Fruit fly (Drosophila melanogaster) whole organism, embryonic: ENCODE measurements around the gene CG13949.

Experiments used
- Ada2b ChIP-seq: fragments of 200-800 bp; sonication (Bioruptor generic); IDR thresholded peaks from 2 replicates; pipeline ENCODE4 v1.3.6; 2022; ENCODE audit warnings: missing biosample characterization, missing genetic modification characterization
- Aef1 ChIP-seq: fragments of 200-800 bp; sonication (Bioruptor generic); IDR thresholded peaks from 3 replicates; pipeline ENCODE4 v1.3.6; 2022; ENCODE audit warnings: missing biosample characterization, missing genetic modification characterization
- Antp ChIP-seq: fragments of 200-800 bp; sonication (Bioruptor generic); optimal IDR thresholded peaks from 3 replicates; lab custom pipeline; 2016; ENCODE audit warnings: missing biosample characterization, missing genetic modification characterization
- Atf6 ChIP-seq: fragments of 200-800 bp; sonication (Bioruptor generic); IDR thresholded peaks from 2 replicates; pipeline ENCODE4 v1.3.6; 2022; ENCODE audit warnings: missing biosample characterization, missing genetic modification characterization
- C15 ChIP-seq: fragments of 200-800 bp; sonication (Bioruptor generic); IDR thresholded peaks from 3 replicates; pipeline ENCODE4 v1.3.6; 2022; ENCODE audit warnings: missing biosample characterization, missing genetic modification characterization
- CG10431 ChIP-seq: fragments of 200-800 bp; sonication (Bioruptor generic); optimal IDR thresholded peaks from 3 replicates; lab custom pipeline; 2018; ENCODE audit warnings: missing biosample characterization, mild to moderate bottlenecking, missing genetic modification characterization
- CG10543 ChIP-seq: fragments of 200-800 bp; sonication (Bioruptor generic); optimal IDR thresholded peaks from 3 replicates; lab custom pipeline; 2017; ENCODE audit warnings: missing biosample characterization, mild to moderate bottlenecking, missing genetic modification characterization, moderate library complexity
- CG11696 ChIP-seq: fragments of 200-800 bp; sonication (Bioruptor generic); IDR thresholded peaks from 2 replicates; pipeline ENCODE4 v1.3.6; 2022; ENCODE audit warnings: missing biosample characterization, missing genetic modification characterization
- CG12071 ChIP-seq: fragments of 200-800 bp; sonication (Bioruptor generic); optimal IDR thresholded peaks from 3 replicates; lab custom pipeline; 2018; ENCODE audit warnings: missing biosample characterization, mild to moderate bottlenecking, missing genetic modification characterization
- CG12391 ChIP-seq: fragments of 200-800 bp; sonication (Bioruptor generic); optimal IDR thresholded peaks from 3 replicates; lab custom pipeline; 2018; ENCODE audit warnings: missing biosample characterization, mild to moderate bottlenecking, missing genetic modification characterization, moderate library complexity
- CG14014 ChIP-seq: fragments of 200-800 bp; sonication (Bioruptor generic); IDR thresholded peaks from 2 replicates; pipeline ENCODE4 v1.3.6; 2022; ENCODE audit warnings: missing biosample characterization, missing genetic modification characterization
- CG15514 ChIP-seq: fragments of 200-800 bp; sonication (Bioruptor generic); optimal IDR thresholded peaks from 3 replicates; lab custom pipeline; 2017; ENCODE audit warnings: missing biosample characterization, missing genetic modification characterization, mild to moderate bottlenecking, moderate library complexity, missing genetic modification reagents
- CG17385 ChIP-seq: fragments of 200-800 bp; sonication (Bioruptor generic); optimal IDR thresholded peaks from 3 replicates; lab custom pipeline; 2018; ENCODE audit warnings: missing biosample characterization, mild to moderate bottlenecking, missing genetic modification characterization
- CG17568 ChIP-seq: fragments of 200-800 bp; sonication (Bioruptor generic); optimal IDR thresholded peaks from 2 replicates; lab custom pipeline; 2018; ENCODE audit warnings: missing biosample characterization, mild to moderate bottlenecking, missing genetic modification characterization, moderate library complexity
- CG1832 ChIP-seq: fragments of 200-800 bp; sonication (Bioruptor generic); optimal IDR thresholded peaks from 2 replicates; lab custom pipeline; 2017; ENCODE audit warnings: missing biosample characterization, mild to moderate bottlenecking, missing genetic modification characterization, inconsistent platforms
- CG18476 ChIP-seq: fragments of 200-800 bp; sonication (Bioruptor generic); optimal IDR thresholded peaks from 2 replicates; lab custom pipeline; 2016; ENCODE audit warnings: missing biosample characterization, mild to moderate bottlenecking, missing genetic modification characterization
- CG18599 ChIP-seq: fragments of 200-800 bp; sonication (Bioruptor generic); optimal IDR thresholded peaks from 3 replicates; lab custom pipeline; 2017; ENCODE audit warnings: missing biosample characterization, missing genetic modification characterization, mild to moderate bottlenecking, moderate library complexity, missing genetic modification reagents
- CG2889 ChIP-seq: fragments of 200-800 bp; sonication (Bioruptor generic); IDR thresholded peaks from 3 replicates; pipeline ENCODE4 v1.3.6; 2022; ENCODE audit warnings: missing biosample characterization, missing genetic modification characterization
- CG32772 ChIP-seq: fragments of 200-800 bp; sonication (Bioruptor generic); IDR thresholded peaks from 2 replicates; pipeline ENCODE4 v1.3.6; 2022; ENCODE audit warnings: missing biosample characterization, missing genetic modification characterization
- CG6854 ChIP-seq: fragments of 200-800 bp; sonication (Bioruptor generic); optimal IDR thresholded peaks from 3 replicates; lab custom pipeline; 2017; ENCODE audit warnings: missing biosample characterization, mild to moderate bottlenecking, missing genetic modification characterization
- CG7357 ChIP-seq: fragments of 200-800 bp; sonication (Bioruptor generic); IDR thresholded peaks from 3 replicates; pipeline ENCODE4 v1.3.6; 2022; ENCODE audit warnings: missing biosample characterization, missing genetic modification characterization
- CG7556 ChIP-seq: fragments of 200-800 bp; sonication (Bioruptor generic); optimal IDR thresholded peaks from 2 replicates; lab custom pipeline; 2017; ENCODE audit warnings: missing biosample characterization, mild to moderate bottlenecking, missing genetic modification characterization
- CG7928 ChIP-seq: fragments of 200-800 bp; sonication (Bioruptor generic); optimal IDR thresholded peaks from 2 replicates; lab custom pipeline; 2017; ENCODE audit warnings: missing biosample characterization, mild to moderate bottlenecking, missing genetic modification characterization
- Deaf1 ChIP-seq: fragments of 200-800 bp; optimal IDR thresholded peaks from 3 replicates; lab custom pipeline; 2019; ENCODE audit warnings: missing biosample characterization, mild to moderate bottlenecking, missing genetic modification characterization, moderate library complexity
- Dref ChIP-seq: fragments of 200-800 bp; sonication (Bioruptor generic); IDR thresholded peaks from 2 replicates; pipeline ENCODE4 v1.3.6; 2022; ENCODE audit warnings: missing biosample characterization, missing genetic modification characterization
- E2f1 ChIP-seq: fragments of 200-800 bp; sonication (Bioruptor generic); IDR thresholded peaks from 2 replicates; pipeline ENCODE4 v1.3.6; 2022; ENCODE audit warnings: missing biosample characterization, missing genetic modification characterization
- Ets65A ChIP-seq: fragments of 200-800 bp; sonication (Bioruptor generic); peaks from one replicate; lab custom pipeline; 2016; ENCODE audit warnings: missing biosample characterization, missing genetic modification characterization
- HLHmδ ChIP-seq: fragments of 200-800 bp; sonication (Bioruptor generic); optimal IDR thresholded peaks from 2 replicates; lab custom pipeline; 2018; ENCODE audit warnings: missing biosample characterization, mild to moderate bottlenecking, missing genetic modification characterization, moderate library complexity
- HmgD ChIP-seq: fragments of 200-800 bp; sonication (Bioruptor generic); optimal IDR thresholded peaks from 3 replicates; lab custom pipeline; 2016; ENCODE audit warnings: missing biosample characterization, missing genetic modification characterization
- Hmr ChIP-seq: fragments of 200-800 bp; sonication (Bioruptor generic); optimal IDR thresholded peaks from 3 replicates; lab custom pipeline; 2017; ENCODE audit warnings: mild to moderate bottlenecking, missing biosample characterization, missing genetic modification reagents, missing genetic modification characterization
- Hr51 ChIP-seq, 2 experiments: fragments of 200-800 bp; sonication (Bioruptor generic); optimal IDR thresholded peaks; 2 replicates in 1 of 2; 3 replicates in 1 of 2; lab custom pipeline; 2016 to 2018; ENCODE audit warnings: missing biosample characterization in 2 of 2, missing genetic modification characterization in 2 of 2, mild to moderate bottlenecking in 1 of 2, moderate library complexity in 1 of 2
- Hr78 ChIP-seq, 2 experiments: fragments of 200-800 bp in 1 of 2; fragments of >200 bp in 1 of 2; sonication (Bioruptor generic) in 1 of 2; optimal IDR thresholded peaks; 2 replicates each; lab custom pipeline; 2017 to 2019; ENCODE audit warnings: missing biosample characterization in 2 of 2, missing genetic modification characterization in 2 of 2, mild to moderate bottlenecking in 1 of 2, moderate library complexity in 1 of 2
- MESR4 ChIP-seq: fragments of 200-800 bp; sonication (Bioruptor generic); optimal IDR thresholded peaks from 2 replicates; lab custom pipeline; 2018; ENCODE audit warnings: missing biosample characterization, mild to moderate bottlenecking, missing genetic modification characterization, moderate library complexity
- Max ChIP-seq: fragments of 200-800 bp; sonication (Bioruptor generic); optimal IDR thresholded peaks from 2 replicates; lab custom pipeline; 2016; ENCODE audit warnings: missing biosample characterization, mild to moderate bottlenecking, missing genetic modification characterization
- Med ChIP-seq: fragments of 200-800 bp; sonication (Bioruptor generic); peaks from one replicate; lab custom pipeline; 2016; ENCODE audit warnings: missing biosample characterization, missing genetic modification characterization, mild to moderate bottlenecking, inconsistent platforms, moderate library complexity
- Rx ChIP-seq: fragments of 200-800 bp; sonication (Bioruptor generic); IDR thresholded peaks from 2 replicates; pipeline ENCODE4 v1.3.6; 2022; ENCODE audit warnings: missing biosample characterization, missing genetic modification characterization
- abd-A ChIP-seq: fragments of 200-800 bp; sonication (Bioruptor generic); optimal IDR thresholded peaks from 3 replicates; lab custom pipeline; 2019; ENCODE audit warnings: missing biosample characterization, mild to moderate bottlenecking, missing genetic modification characterization, moderate library complexity
- ap ChIP-seq: fragments of 200-800 bp; sonication (Bioruptor generic); IDR thresholded peaks from 2 replicates; pipeline ENCODE4 v1.3.6; 2022; ENCODE audit warnings: missing biosample characterization, missing genetic modification characterization
- bigmax ChIP-seq: fragments of 200-800 bp; sonication (Bioruptor generic); optimal IDR thresholded peaks from 2 replicates; lab custom pipeline; 2018; ENCODE audit warnings: missing biosample characterization, mild to moderate bottlenecking, missing genetic modification characterization
- dmrt99B ChIP-seq: fragments of 200-800 bp; sonication (Bioruptor generic); optimal IDR thresholded peaks from 2 replicates; lab custom pipeline; 2018; ENCODE audit warnings: missing biosample characterization, mild to moderate bottlenecking, missing genetic modification characterization, moderate library complexity
- dysf ChIP-seq: fragments of 200-800 bp; sonication (Bioruptor generic); IDR thresholded peaks from 3 replicates; pipeline ENCODE4 v1.3.6; 2022; ENCODE audit warnings: missing biosample characterization, missing genetic modification characterization
- exex ChIP-seq: fragments of 200-800 bp; sonication (Bioruptor generic); optimal IDR thresholded peaks from 4 replicates; lab custom pipeline; 2018; ENCODE audit warnings: missing biosample characterization, mild to moderate bottlenecking, missing genetic modification characterization, moderate library complexity
- inv ChIP-seq: fragments of 200-800 bp; sonication (Bioruptor generic); IDR thresholded peaks from 2 replicates; pipeline ENCODE4 v1.3.6; 2022; ENCODE audit warnings: missing biosample characterization, missing genetic modification characterization; ENCODE audit not compliant: partially characterized antibody
- lilli ChIP-seq: fragments of 200-800 bp; sonication (Bioruptor generic); optimal IDR thresholded peaks from 3 replicates; lab custom pipeline; 2016; ENCODE audit warnings: missing biosample characterization, missing genetic modification characterization
- mam ChIP-seq: fragments of 200-800 bp; sonication (Bioruptor generic); optimal IDR thresholded peaks from 3 replicates; lab custom pipeline; 2016; ENCODE audit warnings: missing biosample characterization, missing genetic modification characterization
- odd ChIP-seq: fragments of 200-800 bp; sonication (Bioruptor generic); optimal IDR thresholded peaks from 2 replicates; lab custom pipeline; 2017; ENCODE audit warnings: missing biosample characterization, mild to moderate bottlenecking, missing genetic modification characterization
- peb ChIP-seq: fragments of 200-800 bp; sonication (Bioruptor generic); IDR thresholded peaks from 2 replicates; pipeline ENCODE4 v1.3.6; 2022; ENCODE audit warnings: missing biosample characterization, missing genetic modification characterization
- ranshi ChIP-seq: fragments of 200-800 bp; sonication (Bioruptor generic); IDR thresholded peaks from 2 replicates; pipeline ENCODE4 v1.3.6; 2022; ENCODE audit warnings: missing biosample characterization, missing genetic modification characterization
- sens ChIP-seq: fragments of 200-800 bp; sonication (Bioruptor generic); peaks from one replicate; lab custom pipeline; 2016; ENCODE audit warnings: missing biosample characterization, missing genetic modification characterization
- tgo ChIP-seq: fragments of 200-800 bp; sonication (Bioruptor generic); IDR thresholded peaks from 3 replicates; pipeline ENCODE4 v1.3.6; 2022; ENCODE audit warnings: missing biosample characterization, missing genetic modification characterization
- z ChIP-seq: fragments of 200-800 bp; sonication (Bioruptor generic); IDR thresholded peaks from 3 replicates; pipeline ENCODE4 v1.3.6; 2022; ENCODE audit warnings: missing biosample characterization, missing genetic modification characterization

Gene CG13949

dm6 chr2L:886743-887142 is 31.6 kb downstream of the CG13949 start (continued):
- TF ChIP-seq CG10431 (GFP tag; lab: Kevin White, UChicago) (no peak), ranshi (peak; percentile 15; the same call in 1 of the 2 replicates), MESR4 (GFP tag; lab: Kevin White, UChicago) (no peak), Med (peak; percentile 76), Hmr (GFP tag; lab: Kevin White, UChicago) (peak; percentile 55), Ada2b (GFP tag; lab: Robert Waterston, UW) (0 out of 2 replicates have a peak, but pooled peaks have one; percentile 6), dmrt99B (tag; lab: Kevin White, UChicago) (peak; percentile 54), inv (GFP tag; lab: Robert Waterston, UW) (no peak), CG17568 (no peak), CG18476 (no peak), Deaf1 (tag; lab: Kevin White, UChicago) (no peak), CG1832 (no peak), Hr78 (GFP tag; optimal IDR thresholded peaks at IDR 0.05; lab: Kevin White, UChicago) (no peak), Rx (GFP tag; lab: Robert Waterston, UW) (no peak), CG15514 (peak; percentile 18), CG12391 (tag; lab: Kevin White, UChicago) (peak; percentile 14), CG7357 (GFP tag; lab: Robert Waterston, UW) (no peak), sens (peak; percentile 55), CG7928 (no peak), Aef1 (GFP tag; lab: Robert Waterston, UW) (no peak), CG14014 (GFP tag; lab: Robert Waterston, UW) (no peak), Atf6 (GFP tag; lab: Robert Waterston, UW) (peak; percentile 37; the same call in 1 of the 2 replicates), HLHmδ (GFP tag; lab: Kevin White, UChicago) (no peak), lilli (GFP tag; lab: Kevin White, UChicago) (peak; percentile 17), C15 (GFP tag; lab: Robert Waterston, UW) (no peak), CG12071 (GFP tag; lab: Kevin White, UChicago) (peak; percentile 11), ap (GFP tag; lab: Robert Waterston, UW) (no peak), odd (GFP tag; lab: Kevin White, UChicago) (no peak), HmgD (GFP tag; lab: Kevin White, UChicago) (no peak), CG18599 (peak; percentile 62), CG2889 (GFP tag; lab: Robert Waterston, UW) (0 out of 3 replicates have a peak, but pooled peaks have one; percentile 20), CG7556 (GFP tag; lab: Kevin White, UChicago) (peak; percentile 44), z (GFP tag; lab: Robert Waterston, UW) (no peak), CG10543 (GFP tag; lab: Kevin White, UChicago) (no peak), Ets65A (peak; percentile 71), exex (tag; lab: Kevin White, UChicago) (no peak), dysf (GFP tag; lab: Robert Waterston, UW) (0 out of 3 replicates have a peak, but pooled peaks have one; percentile 11), Max (GFP tag; lab: Kevin White, UChicago) (no peak), peb (GFP tag; lab: Robert Waterston, UW) (no peak), mam (GFP tag; lab: Kevin White, UChicago) (peak; percentile 34), Dref (GFP tag; lab: Robert Waterston, UW) (no peak), CG11696 (GFP tag; lab: Robert Waterston, UW) (no peak), CG17385 (GFP tag; lab: Kevin White, UChicago) (no peak), tgo (GFP tag; lab: Robert Waterston, UW) (peak; percentile 34; the same call in 2 of the 3 replicates), Antp (GFP tag; lab: Kevin White, UChicago) (peak; percentile 4), E2f1 (GFP tag; lab: Robert Waterston, UW) (no peak), Hr51 (GFP tag; optimal IDR thresholded peaks at IDR 0.05; lab: Kevin White, UChicago) (peak in 1 of 2 experiments; percentile 1), abd-A (peak; percentile 46), CG6854 (GFP tag; lab: Kevin White, UChicago) (no peak), CG32772 (GFP tag; lab: Robert Waterston, UW) (no peak), bigmax (GFP tag; lab: Kevin White, UChicago) (no peak)
